Worm (Caenorhabditis elegans): ENCODE measurements around the gene csc-1.

The csc-1 gene

ce11 chrII:13617808-13618207 is 21.1 kb downstream of the csc-1 start, which contains the start of gene gst-12:
Gene gst-12 (minus strand): TSS chrII:13618061.
- no peak for TF ChIP-seq zip-11 (GFP tag; IDR thresholded peaks at IDR 0.05)
- TF ChIP-seq mxl-3 (GFP tag; optimal IDR thresholded peaks at IDR 0.05), result peak; percentile 79
- peak in 1 of 2 experiments; percentile 68 for TF ChIP-seq unc-62 (GFP tag; optimal IDR thresholded peaks at IDR 0.05 in 1 of 2)
- TF ChIP-seq unc-62 (tag; optimal IDR thresholded peaks at IDR 0.05), result no peak
- TF ChIP-seq aly-2 (tag; optimal IDR thresholded peaks at IDR 0.05), result no peak
- no peak for TF ChIP-seq egl-27 (tag; optimal IDR thresholded peaks at IDR 0.05)
- TF ChIP-seq hlh-30 (tag; optimal IDR thresholded peaks at IDR 0.05; ENCODE audit: insufficient read depth), result no peak
- peak; percentile 65 for TF ChIP-seq aha-1 (tag)
- TF ChIP-seq ctbp-1 (GFP tag; IDR thresholded peaks at IDR 0.05), result no peak

- TF ChIP-seq nhr-48 (tag; optimal IDR thresholded peaks at IDR 0.05) (peak; percentile 16), aha-1 (tag) (peak; percentile 39), daf-16 (GFP tag; optimal IDR thresholded peaks at IDR 0.05) (no peak), daf-16 (tag; optimal IDR thresholded peaks at IDR 0.05) (peak; percentile 26), dpl-1 (GFP tag; optimal IDR thresholded peaks at IDR 0.05) (no peak), aly-2 (tag; optimal IDR thresholded peaks at IDR 0.05) (no peak), nhr-25 (tag; optimal IDR thresholded peaks at IDR 0.05; ENCODE audit: borderline replicate concordance, insufficient read depth) (no peak)
Measured at ce11 chrII:13624330-13624729, 27.6 kb downstream of the csc-1 start, which contains the start of gene gst-16. Gene gst-16 (minus strand): TSS chrII:13624440.

DNA sequence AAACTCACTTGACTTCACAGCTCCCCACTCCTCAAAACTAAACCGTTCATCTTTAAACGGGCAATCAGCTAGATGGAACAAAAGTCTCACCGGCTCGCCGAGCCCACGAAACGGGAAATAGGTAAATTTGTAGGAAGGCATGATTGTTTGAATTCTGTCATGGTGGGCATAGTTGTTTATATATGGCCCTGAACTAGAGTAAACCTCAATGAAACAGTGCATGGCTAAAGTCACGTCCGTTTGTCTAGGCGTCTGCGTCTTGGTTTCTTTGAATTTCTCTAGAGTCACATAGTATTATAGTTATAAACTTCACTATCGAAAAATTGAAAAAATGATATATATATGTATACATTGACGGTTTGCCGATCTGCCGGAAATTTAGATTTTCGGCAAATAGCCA is 30.2 kb downstream of the csc-1 start, which contains the start of gene gst-19:
gst-19 (minus strand) TSS at position 145 of the 400 bp plus-strand sequence.
- no peak for TF ChIP-seq nhr-76 (tag; optimal IDR thresholded peaks at IDR 0.05)
- TF ChIP-seq ceh-62 (tag; optimal IDR thresholded peaks at IDR 0.05), result no peak
- TF ChIP-seq nhr-48 (tag; optimal IDR thresholded peaks at IDR 0.05), result no peak
- no peak for TF ChIP-seq ztf-11 (tag; optimal IDR thresholded peaks at IDR 0.05)
- peak; percentile 27 for TF ChIP-seq nhr-28 (tag; optimal IDR thresholded peaks at IDR 0.05)
- no peak for TF ChIP-seq unc-130 (GFP tag; optimal IDR thresholded peaks at IDR 0.05)
- no peak for TF ChIP-seq duxl-1 (tag; optimal IDR thresholded peaks at IDR 0.05; ENCODE audit: poor library complexity)
- no peak for TF ChIP-seq snpc-4 (tag; optimal IDR thresholded peaks at IDR 0.05)
- no peak for TF ChIP-seq saeg-2 (GFP tag; IDR thresholded peaks at IDR 0.05)
- no peak for TF ChIP-seq nhr-25 (tag; optimal IDR thresholded peaks at IDR 0.05; ENCODE audit: borderline replicate concordance, insufficient read depth)
- TF ChIP-seq tag-97 (GFP tag; IDR thresholded peaks at IDR 0.05), result no peak
- no peak for TF ChIP-seq ama-1 (optimal IDR thresholded peaks at IDR 0.05)
- no peak for TF ChIP-seq snpc-1.2 (GFP tag; IDR thresholded peaks at IDR 0.05)
- TF ChIP-seq aha-1 (tag), result peak; percentile 71
- TF ChIP-seq egl-27 (tag; optimal IDR thresholded peaks at IDR 0.05), result no peak
- TF ChIP-seq lim-7 (GFP tag; IDR thresholded peaks at IDR 0.05), result no peak
- no peak for TF ChIP-seq ZK337.2 (GFP tag; IDR thresholded peaks at IDR 0.05)
- no peak for TF ChIP-seq ztf-7 (tag; optimal IDR thresholded peaks at IDR 0.05)
- TF ChIP-seq fkh-10 (GFP tag; optimal IDR thresholded peaks at IDR 0.05), result no peak
- no peak for TF ChIP-seq lin-29 (GFP tag; IDR thresholded peaks at IDR 0.05)
- peak; percentile 78 to 93 for TF ChIP-seq hif-1 (tag; optimal IDR thresholded peaks at IDR 0.05)
- no peak for TF ChIP-seq zip-2 (tag; optimal IDR thresholded peaks at IDR 0.05)
- TF ChIP-seq Y105C5A.15 (GFP tag; IDR thresholded peaks at IDR 0.05), result no peak
- no peak for TF ChIP-seq F49E8.2 (tag; optimal IDR thresholded peaks at IDR 0.05; ENCODE audit: borderline replicate concordance)
- no peak for TF ChIP-seq mdt-29 (GFP tag; IDR thresholded peaks at IDR 0.05)
- no peak for TF ChIP-seq ces-1 (GFP tag; optimal IDR thresholded peaks at IDR 0.05)

- no peak for TF ChIP-seq arid-1 (GFP tag; conservative IDR thresholded peaks at IDR 0.05)
- no peak for TF ChIP-seq nhr-10 (tag; optimal IDR thresholded peaks at IDR 0.05)
- no peak for TF ChIP-seq rbr-2 (tag; optimal IDR thresholded peaks at IDR 0.05)
Measured at ce11 chrII:13630690-13631089, 33.9 kb downstream of the csc-1 start, which contains the start of the genes gst-17 and gst-18. Gene gst-17 (minus strand): TSS chrII:13630790. Gene gst-18 (minus strand): TSS chrII:13630887.
